Worm (Caenorhabditis elegans): ENCODE results near the gene C25E10.4.

DNA sequence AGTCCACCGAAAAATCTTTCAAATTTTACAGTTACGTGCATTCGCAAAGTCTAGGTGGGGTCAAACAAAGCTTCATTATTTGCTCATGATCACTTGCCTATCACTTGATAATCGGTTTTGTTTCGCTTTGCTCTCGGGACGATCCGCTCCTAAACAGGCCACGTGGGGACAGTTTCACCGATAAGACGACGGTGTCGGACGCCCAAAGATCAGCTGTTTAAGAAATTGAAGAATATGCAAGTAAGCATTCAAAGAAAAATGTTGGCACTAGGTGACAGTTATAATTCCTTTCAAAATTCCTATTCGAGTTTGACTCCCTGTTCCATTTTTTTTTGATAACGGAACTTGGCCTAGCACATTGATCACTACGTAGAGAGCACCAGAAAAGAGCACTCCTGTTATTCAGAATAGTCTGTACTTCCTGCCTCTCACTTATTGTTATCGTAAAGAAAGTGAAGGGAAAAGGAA, 46.6 kb downstream of the C25E10.4 start:
- TF ChIP-seq flt-1 (GFP tag; IDR thresholded peaks at IDR 0.05), result no peak
- no peak for TF ChIP-seq T22C8.4 (GFP tag; IDR thresholded peaks at IDR 0.05)
- TF ChIP-seq ztf-23 (GFP tag; IDR thresholded peaks at IDR 0.05), result no peak
- no peak for TF ChIP-seq med-1 (GFP tag; optimal IDR thresholded peaks at IDR 0.05; ENCODE audit: insufficient read depth)
- no peak for TF ChIP-seq ref-1 (GFP tag; conservative IDR thresholded peaks at IDR 0.05)
- no peak for TF ChIP-seq cog-1 (tag; optimal IDR thresholded peaks at IDR 0.05)

All from whole organism, midembryonic.